Fruit fly (Drosophila melanogaster): ENCODE data around the gene CG4766.

CG4766 gene

DNA sequence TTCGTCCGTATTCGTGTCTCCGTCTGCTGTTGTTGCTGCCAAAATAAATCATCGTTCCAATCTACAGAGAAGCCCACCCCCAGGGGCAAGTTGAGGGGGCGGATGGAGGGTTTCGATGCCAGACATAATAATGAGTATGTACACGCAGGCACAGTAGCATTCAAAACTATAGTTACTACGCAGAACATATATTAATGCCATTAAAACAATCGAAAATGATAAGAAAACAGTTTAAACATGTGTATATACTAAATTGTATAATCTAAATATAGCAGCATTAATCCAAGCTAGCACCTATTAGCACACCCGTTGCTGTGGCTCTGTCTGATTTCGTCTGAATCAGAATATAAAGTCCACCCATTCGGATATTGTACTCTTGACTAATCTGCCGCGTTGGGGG is 19.7 kb downstream of the CG4766 start (continued):
- peak; percentile 17; the same call in 1 of the 2 replicates for TF ChIP-seq Gsc (GFP tag; IDR thresholded peaks at IDR 0.05)
- peak; percentile 46; the same call in 1 of the 2 replicates for TF ChIP-seq Oaz (GFP tag; IDR thresholded peaks at IDR 0.05)
- peak; percentile 57 for TF ChIP-seq peb (GFP tag; IDR thresholded peaks at IDR 0.05)
- TF ChIP-seq schlank (tag; optimal IDR thresholded peaks at IDR 0.05), result peak; percentile 71
- peak; percentile 62 for TF ChIP-seq oc (tag; optimal IDR thresholded peaks at IDR 0.05)
- peak; percentile 34 for TF ChIP-seq dm (GFP tag; optimal IDR thresholded peaks at IDR 0.05)
- TF ChIP-seq CG6854 (GFP tag; optimal IDR thresholded peaks at IDR 0.05), result peak; percentile 77
- peak; percentile 73 for TF ChIP-seq CG32772 (GFP tag; IDR thresholded peaks at IDR 0.05)
- peak; percentile 4 for TF ChIP-seq fu2 (GFP tag; optimal IDR thresholded peaks at IDR 0.05)
- peak; percentile 55; the same call in 1 of the 2 replicates for TF ChIP-seq bowl (GFP tag; IDR thresholded peaks at IDR 0.05)
- peak; percentile 23 for TF ChIP-seq CG4617 (GFP tag; optimal IDR thresholded peaks at IDR 0.05; ENCODE audit: borderline replicate concordance)
- TF ChIP-seq Bgb (GFP tag; IDR thresholded peaks at IDR 0.05; ENCODE audit: partially characterized antibody), result no peak
- no peak for TF ChIP-seq C15 (GFP tag; IDR thresholded peaks at IDR 0.05)
- peak; percentile 43 for TF ChIP-seq CG18764 (GFP tag; optimal IDR thresholded peaks at IDR 0.05)
- TF ChIP-seq Opbp (GFP tag; IDR thresholded peaks at IDR 0.05; ENCODE audit: partially characterized antibody), result no peak
- TF ChIP-seq CG12744 (GFP tag; optimal IDR thresholded peaks at IDR 0.05), result peak; percentile 14
- TF ChIP-seq Aef1 (GFP tag; IDR thresholded peaks at IDR 0.05), result peak; percentile 80
- peak; percentile 15 for TF ChIP-seq CG1647 (GFP tag; optimal IDR thresholded peaks at IDR 0.05)
- peak; percentile 38 for TF ChIP-seq CG7928 (GFP tag; optimal IDR thresholded peaks at IDR 0.05)
- peak; percentile 79 for TF ChIP-seq CG3281 (GFP tag; optimal IDR thresholded peaks at IDR 0.05)
- peak; percentile 7 for TF ChIP-seq CG6654 (GFP tag; optimal IDR thresholded peaks at IDR 0.05)
- TF ChIP-seq Atf6 (GFP tag; IDR thresholded peaks at IDR 0.05), result peak; percentile 83
- peak; percentile 65 for TF ChIP-seq crol (GFP tag; IDR thresholded peaks at IDR 0.05)
- peak; percentile 82 for TF ChIP-seq CG14441 (GFP tag; IDR thresholded peaks at IDR 0.05)
- peak; percentile 77 for TF ChIP-seq lbe (GFP tag; optimal IDR thresholded peaks at IDR 0.05)
- TF ChIP-seq fru (optimal IDR thresholded peaks at IDR 0.05), result no peak
- TF ChIP-seq caup (GFP tag; optimal IDR thresholded peaks at IDR 0.05; ENCODE audit: severe bottlenecking), result peak; percentile 75
- peak; percentile 29 for TF ChIP-seq maf-S (GFP tag; optimal IDR thresholded peaks at IDR 0.05)
- peak; percentile 64 for TF ChIP-seq H2.0 (GFP tag; IDR thresholded peaks at IDR 0.05)
- no peak for TF ChIP-seq her (GFP tag; optimal IDR thresholded peaks at IDR 0.05)
- peak; percentile 41 for TF ChIP-seq CG12942 (GFP tag; optimal IDR thresholded peaks at IDR 0.05)
- TF ChIP-seq dmrt11E (tag; optimal IDR thresholded peaks at IDR 0.05), result peak; percentile 5
- peak; percentile 58 for TF ChIP-seq fd96Cb (tag; optimal IDR thresholded peaks at IDR 0.05)
- no peak for TF ChIP-seq kni (GFP tag; optimal IDR thresholded peaks at IDR 0.05)
- TF ChIP-seq trem (tag; optimal IDR thresholded peaks at IDR 0.05), result peak; percentile 1
- peak; percentile 30 for TF ChIP-seq Usf (GFP tag; optimal IDR thresholded peaks at IDR 0.05)
- 0 out of 3 replicates have a peak, but pooled peaks have one; percentile 40 for TF ChIP-seq CG7357 (GFP tag; IDR thresholded peaks at IDR 0.05)
- TF ChIP-seq CG6254 (GFP tag; optimal IDR thresholded peaks at IDR 0.05), result no peak
- TF ChIP-seq luna (GFP tag; optimal IDR thresholded peaks at IDR 0.05), result no peak
- peak; percentile 48 for TF ChIP-seq CG1602 (GFP tag; optimal IDR thresholded peaks at IDR 0.05)
- TF ChIP-seq NK7.1 (GFP tag; optimal IDR thresholded peaks at IDR 0.05), result peak; percentile 14
- TF ChIP-seq dmrt99B (tag; optimal IDR thresholded peaks at IDR 0.05), result peak; percentile 81
- peak; percentile 95 for TF ChIP-seq sens (GFP tag)
- peak; percentile 64 for TF ChIP-seq gro (GFP tag; optimal IDR thresholded peaks at IDR 0.05)
- 0 out of 2 replicates have a peak, but pooled peaks have one; percentile 30 for TF ChIP-seq wor (GFP tag; IDR thresholded peaks at IDR 0.05)
- TF ChIP-seq bbx (GFP tag; IDR thresholded peaks at IDR 0.05; ENCODE audit: partially characterized antibody), result no peak
- no peak for TF ChIP-seq CG33557 (GFP tag; optimal IDR thresholded peaks at IDR 0.05)
- no peak for TF ChIP-seq gt (GFP tag; IDR thresholded peaks at IDR 0.05)
- TF ChIP-seq lola (GFP tag; optimal IDR thresholded peaks at IDR 0.05), result no peak
- TF ChIP-seq CG16779 (GFP tag; IDR thresholded peaks at IDR 0.05), result 0 out of 2 replicates have a peak, but pooled peaks have one; percentile 67
- peak; percentile 70 for TF ChIP-seq CG12391 (tag; optimal IDR thresholded peaks at IDR 0.05)
- TF ChIP-seq CG8478 (optimal IDR thresholded peaks at IDR 0.05), result no peak

All from whole organism, embryonic.